Worm (Caenorhabditis elegans) whole organism, young adult: ENCODE data around the gene srx-92.

Experiments
- T26A5.8 ChIP-seq: sonication (generic microtip); optimal IDR thresholded peaks from 2 replicates; lab custom pipeline; 2016; ENCODE audit warnings: missing genetic modification characterization, missing compliant biosample characterization
- Y53G8AR.9 ChIP-seq: fragments of 200-800 bp; sonication (Bioruptor generic); conservative IDR thresholded peaks from 2 replicates; pipeline ENCODE4 v1.3.6; 2022; ENCODE audit warnings: missing genetic modification reagents, missing genetic modification characterization, missing compliant biosample characterization
- ama-1 ChIP-seq, 3 experiments: fragments of 150-350 bp in 1 of 3; sonication (generic microtip) in 2 of 3; optimal IDR thresholded peaks; 2 replicates each; lab custom pipeline; 2014 to 2018; ENCODE audit warnings: missing biosample characterization in 2 of 3, missing genetic modification characterization in 2 of 3, missing genetic modification reagents in 2 of 3
- attf-3 ChIP-seq: fragments of 200-800 bp; sonication (Bioruptor generic); conservative IDR thresholded peaks from 2 replicates; pipeline ENCODE4 v1.3.6; 2022; ENCODE audit warnings: missing genetic modification reagents, missing genetic modification characterization, missing compliant biosample characterization
- attf-5 ChIP-seq: fragments of 200-800 bp; sonication (Bioruptor generic); optimal IDR thresholded peaks from 2 replicates; lab custom pipeline; 2018; ENCODE audit warnings: mild to moderate bottlenecking, missing genetic modification characterization, missing compliant biosample characterization
- ceh-27 ChIP-seq: fragments of 200-800 bp; sonication (Bioruptor generic); optimal IDR thresholded peaks from 2 replicates; lab custom pipeline; 2018; ENCODE audit warnings: mild to moderate bottlenecking, missing genetic modification characterization, moderate library complexity, missing compliant biosample characterization
- ceh-58 ChIP-seq: fragments of 200-800 bp; sonication (Bioruptor generic); IDR thresholded peaks from 2 replicates; pipeline ENCODE4 v1.3.6; 2022; ENCODE audit warnings: missing genetic modification characterization, missing compliant biosample characterization
- him-1 ChIP-seq: sonication (generic microtip); optimal IDR thresholded peaks from 2 replicates; lab custom pipeline; 2016; ENCODE audit warnings: missing genotype, missing genetic modification reagents, missing genetic modification characterization, missing compliant biosample characterization
- nfya-2 ChIP-seq: fragments of 200-800 bp; sonication (Bioruptor generic); IDR thresholded peaks from 2 replicates; pipeline ENCODE4 v1.3.6; 2022; ENCODE audit warnings: missing genetic modification reagents, missing genetic modification characterization, missing compliant biosample characterization
- repo-1 ChIP-seq: sonication (generic microtip); optimal IDR thresholded peaks from 2 replicates; lab custom pipeline; 2017; ENCODE audit warnings: mild to moderate bottlenecking, missing genetic modification characterization, missing compliant biosample characterization
- snpc-1.1 ChIP-seq: sonication (generic microtip); optimal IDR thresholded peaks from 2 replicates; lab custom pipeline; 2017; ENCODE audit warnings: missing genetic modification characterization, mild to moderate bottlenecking, missing compliant biosample characterization, antibody characterized with exemption, moderate library complexity, missing genotype, missing genetic modification reagents; ENCODE audit not compliant: insufficient read depth
- tbx-9 ChIP-seq: sonication (generic microtip); optimal IDR thresholded peaks from 2 replicates; lab custom pipeline; 2016; ENCODE audit warnings: borderline replicate concordance, missing genetic modification characterization, inconsistent platforms, missing compliant biosample characterization

DNA sequence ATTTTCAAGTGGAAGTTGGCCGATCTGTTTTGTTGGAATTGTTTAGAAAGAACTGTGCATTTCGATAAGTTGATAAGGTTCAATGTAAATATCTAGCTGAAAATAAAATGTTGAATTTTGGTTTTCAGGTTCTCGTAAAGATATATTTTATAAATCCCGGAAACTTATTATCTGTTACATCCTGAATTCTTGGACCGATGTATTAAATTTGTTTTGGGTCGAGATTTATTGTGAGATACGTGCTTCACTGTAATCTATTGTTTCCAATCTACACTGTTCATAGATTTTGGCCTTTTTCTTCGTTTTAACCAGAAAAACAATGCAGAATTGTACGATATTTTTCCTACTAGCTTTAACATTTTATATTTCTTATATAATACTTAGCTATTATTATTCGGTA, 31.9 kb upstream of the srx-92 start, which contains the start of gene C03G6.6:
- TF ChIP-seq ama-1 (optimal IDR thresholded peaks at IDR 0.05; lab: Kevin White, UChicago) (no peak), ama-1 (GFP tag; optimal IDR thresholded peaks at IDR 0.05; lab: Kevin White, UChicago) (no peak), snpc-1.1 (tag; lab: Kevin White, UChicago) (no peak), repo-1 (tag; lab: Kevin White, UChicago) (no peak), ceh-27 (GFP tag; lab: Kevin White, UChicago) (no peak), nfya-2 (GFP tag; lab: Robert Waterston, UW) (no peak), him-1 (no peak), Y53G8AR.9 (GFP tag; lab: Robert Waterston, UW) (no peak), T26A5.8 (tag; lab: Kevin White, UChicago) (no peak), attf-5 (GFP tag; lab: Kevin White, UChicago) (no peak), ceh-58 (GFP tag; lab: Robert Waterston, UW) (no peak), attf-3 (GFP tag; lab: Robert Waterston, UW) (no peak), tbx-9 (no peak)
